Worm (Caenorhabditis elegans) whole organism, late embryonic: ENCODE results near the gene F13H10.8.

Source experiments
- C08G9.2 ChIP-seq: sonication (generic microtip); optimal IDR thresholded peaks from 2 replicates; lab custom pipeline; 2016; ENCODE audit warnings: mild to moderate bottlenecking, missing genetic modification characterization, moderate library complexity, missing compliant biosample characterization
- C38D4.7 ChIP-seq: fragments of 200-800 bp; sonication (Bioruptor generic); optimal IDR thresholded peaks from 2 replicates; lab custom pipeline; 2018; ENCODE audit warnings: mild to moderate bottlenecking, missing genetic modification characterization, moderate library complexity, missing compliant biosample characterization
- F13H6.1 ChIP-seq: sonication (generic microtip); optimal IDR thresholded peaks from 2 replicates; lab custom pipeline; 2016; ENCODE audit warnings: missing genetic modification characterization, missing compliant biosample characterization
- K02D7.2 ChIP-seq: sonication (generic microtip); optimal IDR thresholded peaks from 2 replicates; lab custom pipeline; 2017; ENCODE audit warnings: mild to moderate bottlenecking, missing genetic modification characterization, missing compliant biosample characterization
- ceh-14 ChIP-seq: sonication (generic microtip); optimal IDR thresholded peaks from 2 replicates; lab custom pipeline; 2016; ENCODE audit warnings: missing genotype, missing genetic modification characterization, missing compliant biosample characterization
- ceh-22 ChIP-seq: sonication (generic microtip); optimal IDR thresholded peaks from 2 replicates; lab custom pipeline; 2017; ENCODE audit warnings: missing biosample characterization, missing genetic modification characterization
- ceh-31 ChIP-seq: sonication (generic microtip); optimal IDR thresholded peaks from 2 replicates; lab custom pipeline; 2016; ENCODE audit warnings: missing genetic modification characterization, missing compliant biosample characterization
- ceh-34 ChIP-seq: sonication (generic microtip); optimal IDR thresholded peaks from 2 replicates; lab custom pipeline; 2016; ENCODE audit warnings: mild to moderate bottlenecking, missing genetic modification characterization, missing compliant biosample characterization
- ceh-45 ChIP-seq: fragments of 200-800 bp; sonication (Bioruptor generic); IDR thresholded peaks from 2 replicates; pipeline ENCODE4 v1.3.6; 2022; ENCODE audit warnings: missing genetic modification reagents, missing genetic modification characterization, missing compliant biosample characterization
- ceh-48 ChIP-seq: sonication (generic microtip); optimal IDR thresholded peaks from 2 replicates; lab custom pipeline; 2016; ENCODE audit warnings: missing genetic modification characterization, inconsistent platforms, missing compliant biosample characterization
- ceh-9 ChIP-seq: sonication (generic microtip); optimal IDR thresholded peaks from 2 replicates; lab custom pipeline; 2016; ENCODE audit warnings: mild to moderate bottlenecking, missing genetic modification characterization, inconsistent platforms, missing compliant biosample characterization
- che-1 ChIP-seq: sonication (generic microtip); optimal IDR thresholded peaks from 2 replicates; lab custom pipeline; 2016; ENCODE audit warnings: mild to moderate bottlenecking, missing genetic modification characterization, missing compliant biosample characterization
- dmd-4 ChIP-seq: sonication (generic microtip); optimal IDR thresholded peaks from 2 replicates; lab custom pipeline; 2016; ENCODE audit warnings: borderline replicate concordance, missing genetic modification characterization, missing compliant biosample characterization
- dve-1 ChIP-seq: sonication (generic microtip); optimal IDR thresholded peaks from 2 replicates; lab custom pipeline; 2017; ENCODE audit warnings: antibody characterized with exemption, mild to moderate bottlenecking, missing genetic modification characterization, missing compliant biosample characterization
- elt-2 ChIP-seq: sonication (generic microtip); optimal IDR thresholded peaks from 2 replicates; lab custom pipeline; 2016; ENCODE audit warnings: missing genetic modification reagents, missing genetic modification characterization, missing compliant biosample characterization
- elt-4 ChIP-seq: sonication (generic microtip); optimal IDR thresholded peaks from 2 replicates; lab custom pipeline; 2016; ENCODE audit warnings: missing genetic modification characterization, missing compliant biosample characterization
- hlh-13 ChIP-seq: fragments of 200-800 bp; sonication (Bioruptor generic); optimal IDR thresholded peaks from 2 replicates; lab custom pipeline; 2018; ENCODE audit warnings: mild to moderate bottlenecking, missing genetic modification characterization, missing compliant biosample characterization
- hlh-30 ChIP-seq: sonication (generic microtip); optimal IDR thresholded peaks from 2 replicates; lab custom pipeline; 2017; ENCODE audit warnings: antibody characterized with exemption, missing genetic modification characterization, missing compliant biosample characterization; ENCODE audit not compliant: insufficient read depth
- lim-6 ChIP-seq: sonication (generic microtip); optimal IDR thresholded peaks from 2 replicates; lab custom pipeline; 2016; ENCODE audit warnings: missing genetic modification characterization, missing compliant biosample characterization
- madf-2 ChIP-seq: sonication (generic microtip); optimal IDR thresholded peaks from 2 replicates; lab custom pipeline; 2017; ENCODE audit warnings: missing genetic modification characterization, missing compliant biosample characterization
- nfya-1 ChIP-seq: sonication (generic microtip); optimal IDR thresholded peaks from 2 replicates; lab custom pipeline; 2017; ENCODE audit warnings: missing genetic modification characterization, mild to moderate bottlenecking, missing compliant biosample characterization, antibody characterized with exemption, moderate library complexity
- nhr-232 ChIP-seq: sonication (generic microtip); optimal IDR thresholded peaks from 2 replicates; lab custom pipeline; 2016; ENCODE audit warnings: missing genetic modification characterization, missing compliant biosample characterization
- npax-4 ChIP-seq: sonication (generic microtip); optimal IDR thresholded peaks from 2 replicates; lab custom pipeline; 2016; ENCODE audit warnings: missing genetic modification characterization, missing compliant biosample characterization
- pag-3 ChIP-seq: sonication (generic microtip); optimal IDR thresholded peaks from 2 replicates; lab custom pipeline; 2016; ENCODE audit warnings: missing compliant biosample characterization, missing genetic modification characterization, borderline replicate concordance
- pat-9 ChIP-seq: fragments of 200-800 bp; sonication (Bioruptor generic); optimal IDR thresholded peaks from 2 replicates; lab custom pipeline; 2018; ENCODE audit warnings: mild to moderate bottlenecking, missing genetic modification characterization, moderate library complexity, missing compliant biosample characterization
- pha-2 ChIP-seq: sonication (generic microtip); optimal IDR thresholded peaks from 2 replicates; lab custom pipeline; 2017; ENCODE audit warnings: mild to moderate bottlenecking, missing genetic modification characterization, missing compliant biosample characterization
- pha-4 ChIP-seq: fragments of 150-350 bp; optimal IDR thresholded peaks from 2 replicates; lab custom pipeline; 2018; ENCODE audit warnings: missing biosample characterization, missing genetic modification reagents, missing genetic modification characterization
- pqm-1 ChIP-seq: sonication (generic microtip); optimal IDR thresholded peaks from 2 replicates; lab custom pipeline; 2016; ENCODE audit warnings: missing genetic modification characterization, missing compliant biosample characterization
- rnt-1 ChIP-seq: sonication (generic microtip); optimal IDR thresholded peaks from 2 replicates; lab custom pipeline; 2016; ENCODE audit warnings: missing genetic modification characterization, missing compliant biosample characterization
- sdc-2 ChIP-seq: sonication (generic microtip); optimal IDR thresholded peaks from 2 replicates; lab custom pipeline; 2016; ENCODE audit warnings: missing genotype, missing genetic modification characterization, missing compliant biosample characterization
- syd-9 ChIP-seq: sonication (generic microtip); optimal IDR thresholded peaks from 2 replicates; lab custom pipeline; 2016; ENCODE audit warnings: mild to moderate bottlenecking, missing genetic modification characterization, moderate library complexity, missing compliant biosample characterization
- tbx-2 ChIP-seq: sonication (generic microtip); optimal IDR thresholded peaks from 2 replicates; lab custom pipeline; 2016; ENCODE audit warnings: missing genetic modification characterization, missing compliant biosample characterization
- tbx-7 ChIP-seq: sonication (generic microtip); optimal IDR thresholded peaks from 2 replicates; lab custom pipeline; 2016; ENCODE audit warnings: missing genotype, missing genetic modification characterization, missing compliant biosample characterization
- unc-42 ChIP-seq: sonication (generic microtip); optimal IDR thresholded peaks from 2 replicates; lab custom pipeline; 2016; ENCODE audit warnings: missing genotype, missing genetic modification characterization, missing compliant biosample characterization
- unc-55 ChIP-seq: sonication (generic microtip); optimal IDR thresholded peaks from 2 replicates; lab custom pipeline; 2017; ENCODE audit warnings: missing biosample characterization, missing genetic modification reagents, missing genetic modification characterization
- unc-86 ChIP-seq: sonication (generic microtip); optimal IDR thresholded peaks from 2 replicates; lab custom pipeline; 2016; ENCODE audit warnings: missing genetic modification characterization, missing compliant biosample characterization
- ztf-16 ChIP-seq: sonication (generic microtip); optimal IDR thresholded peaks from 2 replicates; lab custom pipeline; 2017; ENCODE audit warnings: missing genetic modification characterization, missing compliant biosample characterization

Gene F13H10.8

DNA sequence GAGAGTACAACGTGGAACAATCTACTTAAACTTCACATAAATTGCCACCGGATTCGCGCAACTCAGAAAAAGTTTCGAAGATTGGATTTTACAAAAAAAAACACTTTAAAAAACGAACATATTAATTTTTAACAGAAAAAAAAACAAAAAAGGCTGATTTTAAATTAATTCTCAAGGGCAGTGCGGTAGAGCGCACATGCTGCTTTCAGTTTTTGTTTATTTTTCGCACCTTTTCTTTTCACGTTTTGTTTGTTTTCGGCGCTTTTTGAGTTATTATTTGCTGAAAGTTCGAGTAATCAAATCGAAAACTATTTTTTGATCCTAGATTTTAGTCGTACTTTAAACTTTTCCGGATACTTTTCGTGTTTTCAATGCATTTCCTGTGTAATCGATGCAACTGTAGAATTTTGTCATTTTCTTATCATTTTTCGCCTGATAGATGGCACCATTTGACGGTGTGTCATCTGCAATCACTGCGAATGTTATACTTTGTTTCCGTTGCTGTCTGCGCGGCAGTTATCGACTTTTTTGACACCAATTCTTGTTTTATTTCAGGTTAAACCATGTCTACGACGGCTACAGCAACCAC lies at the start of gene F13H10.8:
F13H10.8 (plus strand) TSS at position 556 of the 589 bp plus-strand sequence.
- TF ChIP-seq pat-9 (no peak), unc-42 (tag; lab: Kevin White, UChicago) (peak; percentile 82), nhr-232 (tag; lab: Kevin White, UChicago) (no peak), ztf-16 (tag; lab: Kevin White, UChicago) (no peak), F13H6.1 (no peak), tbx-2 (tag; lab: Kevin White, UChicago) (peak; percentile 37), dve-1 (no peak), madf-2 (no peak), sdc-2 (tag; lab: Kevin White, UChicago) (no peak), ceh-14 (tag; lab: Kevin White, UChicago) (peak; percentile 14), elt-2 (tag; lab: Kevin White, UChicago) (peak; percentile 73), unc-55 (no peak), ceh-34 (no peak), ceh-22 (tag; lab: Kevin White, UChicago) (no peak), C38D4.7 (GFP tag; lab: Kevin White, UChicago) (no peak), hlh-13 (no peak), ceh-9 (tag; lab: Kevin White, UChicago) (no peak), tbx-7 (tag; lab: Kevin White, UChicago) (peak; percentile 25), hlh-30 (tag; lab: Kevin White, UChicago) (no peak)
- TF ChIP-seq, all 69 proteins: peak for 5

ce11 chrIV:10970767-10971166 lies 49.5 kb upstream of the F13H10.8 start:
- TF ChIP-seq elt-2 (tag; lab: Kevin White, UChicago) = no peak
- TF ChIP-seq ceh-34 = no peak
- TF ChIP-seq ceh-48 = no peak
- no peak for TF ChIP-seq rnt-1 (tag; lab: Kevin White, UChicago)
- no peak for TF ChIP-seq C08G9.2 (tag; lab: Kevin White, UChicago)
- no peak for TF ChIP-seq npax-4 (tag; lab: Kevin White, UChicago)
- TF ChIP-seq hlh-30 (tag; lab: Kevin White, UChicago) = no peak

ce11 chrIV:10971636-10972199 lies 48.6 kb upstream of the F13H10.8 start:
- TF ChIP-seq K02D7.2 = no peak
- TF ChIP-seq unc-55 = no peak
- TF ChIP-seq elt-4 = no peak
- TF ChIP-seq dmd-4 (tag; lab: Kevin White, UChicago) = no peak
- TF ChIP-seq pqm-1 = no peak
- TF ChIP-seq unc-86 (tag; lab: Kevin White, UChicago) = no peak
- no peak for TF ChIP-seq pha-4
- no peak for TF ChIP-seq madf-2
- no peak for TF ChIP-seq pag-3 (tag; lab: Kevin White, UChicago)
- TF ChIP-seq nfya-1 (tag; lab: Kevin White, UChicago) = no peak
- TF ChIP-seq ceh-45 (GFP tag; lab: Robert Waterston, UW) = no peak
- no peak for TF ChIP-seq ztf-16 (tag; lab: Kevin White, UChicago)
- TF ChIP-seq unc-42 (tag; lab: Kevin White, UChicago) = no peak
- TF ChIP-seq lim-6 (tag; lab: Kevin White, UChicago) = no peak
- no peak for TF ChIP-seq ceh-48
- no peak for TF ChIP-seq syd-9 (tag; lab: Kevin White, UChicago)
- TF ChIP-seq ceh-31 (tag; lab: Kevin White, UChicago) = no peak
- no peak for TF ChIP-seq pha-2 (tag; lab: Kevin White, UChicago)
- no peak for TF ChIP-seq che-1 (tag; lab: Kevin White, UChicago)
